Fruit fly (Drosophila melanogaster): ENCODE measurements around the gene CG15370.

DNA sequence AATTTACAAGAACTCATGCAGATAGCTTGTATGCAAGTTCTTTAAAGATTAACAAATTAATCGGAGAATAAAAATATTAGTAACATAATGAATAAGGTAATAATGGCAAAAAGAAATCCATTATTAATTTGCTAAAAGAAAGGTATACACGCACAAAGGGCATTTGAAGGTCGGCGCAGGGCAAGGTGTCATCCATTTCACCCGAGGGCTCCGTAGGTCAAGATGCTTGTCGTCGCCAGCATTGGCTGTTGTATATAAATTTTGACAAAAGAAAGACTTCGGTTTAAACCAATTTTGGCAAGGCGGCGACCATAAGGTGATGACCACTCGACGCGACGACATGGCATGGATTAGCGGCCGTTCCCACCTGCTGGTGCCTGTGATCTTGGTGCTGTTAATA lies at the start of gene CG15370:
- no peak for TF ChIP-seq Pif1B (GFP tag; optimal IDR thresholded peaks at IDR 0.05)
- TF ChIP-seq CG12605 (GFP tag; IDR thresholded peaks at IDR 0.05) = no peak
- no peak for TF ChIP-seq CG15710 (tag; optimal IDR thresholded peaks at IDR 0.05)
- TF ChIP-seq rn (GFP tag; IDR thresholded peaks at IDR 0.05) = no peak
- no peak for TF ChIP-seq Snoo (tag; optimal IDR thresholded peaks at IDR 0.05)
- TF ChIP-seq CG8159 (tag; optimal IDR thresholded peaks at IDR 0.05) = no peak
